Fruit fly (Drosophila melanogaster) S2 (cell line): ENCODE data around the gene Teh4.

ENCODE experiments used
- CG8478 ChIP-seq: fragments of >200 bp; optimal IDR thresholded peaks from 2 replicates; lab custom pipeline; 2018
- CTCF ChIP-seq, 2 experiments: fragments of >200 bp; optimal IDR thresholded peaks; 2 replicates each; lab custom pipeline; 2018

- no peak for TF ChIP-seq CG8478 (lab: Kevin White, UChicago)
- TF ChIP-seq CTCF (optimal IDR thresholded peaks at IDR 0.05; lab: Kevin White, UChicago) = no peak
These were observed 34.7 kb upstream of the Teh4 start, which contains the start of gene Cpr64Ac for dm6 chr3L:4212815-4213214.
